Worm (Caenorhabditis elegans) whole organism, late embryonic: ENCODE results near the gene ugt-48.

ENCODE experiments used
- C08G9.2 ChIP-seq: sonication (generic microtip); optimal IDR thresholded peaks from 2 replicates; lab custom pipeline; 2016; ENCODE audit warnings: mild to moderate bottlenecking, missing genetic modification characterization, moderate library complexity, missing compliant biosample characterization
- K02D7.2 ChIP-seq: sonication (generic microtip); optimal IDR thresholded peaks from 2 replicates; lab custom pipeline; 2017; ENCODE audit warnings: mild to moderate bottlenecking, missing genetic modification characterization, missing compliant biosample characterization
- K09A11.1 ChIP-seq: sonication (generic microtip); optimal IDR thresholded peaks from 2 replicates; lab custom pipeline; 2017; ENCODE audit warnings: antibody characterized with exemption, mild to moderate bottlenecking, missing genetic modification characterization, missing compliant biosample characterization; ENCODE audit not compliant: insufficient read depth
- ahr-1 ChIP-seq: sonication (generic microtip); optimal IDR thresholded peaks from 2 replicates; lab custom pipeline; 2016; ENCODE audit warnings: missing genetic modification characterization, missing compliant biosample characterization
- ceh-18 ChIP-seq: sonication (generic microtip); optimal IDR thresholded peaks from 2 replicates; lab custom pipeline; 2016; ENCODE audit warnings: missing genetic modification characterization, missing compliant biosample characterization
- ceh-30 ChIP-seq: fragments of 150-350 bp; optimal IDR thresholded peaks from 2 replicates; lab custom pipeline; 2014; ENCODE audit warnings: missing biosample characterization, missing genetic modification characterization
- ceh-31 ChIP-seq: sonication (generic microtip); optimal IDR thresholded peaks from 2 replicates; lab custom pipeline; 2016; ENCODE audit warnings: missing genetic modification characterization, missing compliant biosample characterization
- ceh-34 ChIP-seq: sonication (generic microtip); optimal IDR thresholded peaks from 2 replicates; lab custom pipeline; 2016; ENCODE audit warnings: mild to moderate bottlenecking, missing genetic modification characterization, missing compliant biosample characterization
- ceh-45 ChIP-seq: fragments of 200-800 bp; sonication (Bioruptor generic); IDR thresholded peaks from 2 replicates; pipeline ENCODE4 v1.3.6; 2022; ENCODE audit warnings: missing genetic modification reagents, missing genetic modification characterization, missing compliant biosample characterization
- ceh-48 ChIP-seq: sonication (generic microtip); optimal IDR thresholded peaks from 2 replicates; lab custom pipeline; 2016; ENCODE audit warnings: missing genetic modification characterization, inconsistent platforms, missing compliant biosample characterization
- ceh-6 ChIP-seq: fragments of 200-800 bp; sonication (Bioruptor generic); optimal IDR thresholded peaks from 2 replicates; lab custom pipeline; 2018; ENCODE audit warnings: mild to moderate bottlenecking, missing genetic modification characterization, missing compliant biosample characterization
- ceh-9 ChIP-seq: sonication (generic microtip); optimal IDR thresholded peaks from 2 replicates; lab custom pipeline; 2016; ENCODE audit warnings: mild to moderate bottlenecking, missing genetic modification characterization, inconsistent platforms, missing compliant biosample characterization
- dve-1 ChIP-seq: sonication (generic microtip); optimal IDR thresholded peaks from 2 replicates; lab custom pipeline; 2017; ENCODE audit warnings: antibody characterized with exemption, mild to moderate bottlenecking, missing genetic modification characterization, missing compliant biosample characterization
- elt-2 ChIP-seq: sonication (generic microtip); optimal IDR thresholded peaks from 2 replicates; lab custom pipeline; 2016; ENCODE audit warnings: missing genetic modification reagents, missing genetic modification characterization, missing compliant biosample characterization
- elt-4 ChIP-seq: sonication (generic microtip); optimal IDR thresholded peaks from 2 replicates; lab custom pipeline; 2016; ENCODE audit warnings: missing genetic modification characterization, missing compliant biosample characterization
- ets-4 ChIP-seq: sonication (generic microtip); optimal IDR thresholded peaks from 2 replicates; lab custom pipeline; 2016; ENCODE audit warnings: missing genetic modification characterization, missing compliant biosample characterization
- fkh-6 ChIP-seq: sonication (generic microtip); optimal IDR thresholded peaks from 2 replicates; lab custom pipeline; 2016; ENCODE audit warnings: missing genetic modification characterization, missing compliant biosample characterization
- gmeb-2 ChIP-seq: sonication (generic microtip); optimal IDR thresholded peaks from 2 replicates; lab custom pipeline; 2016; ENCODE audit warnings: missing genetic modification characterization, inconsistent platforms, missing compliant biosample characterization
- hlh-15 ChIP-seq: sonication (generic microtip); optimal IDR thresholded peaks from 2 replicates; lab custom pipeline; 2016; ENCODE audit warnings: missing genetic modification characterization, missing compliant biosample characterization
- hlh-30 ChIP-seq: sonication (generic microtip); optimal IDR thresholded peaks from 2 replicates; lab custom pipeline; 2017; ENCODE audit warnings: antibody characterized with exemption, missing genetic modification characterization, missing compliant biosample characterization; ENCODE audit not compliant: insufficient read depth
- hlh-8 ChIP-seq: sonication (generic microtip); optimal IDR thresholded peaks from 2 replicates; lab custom pipeline; 2016; ENCODE audit warnings: missing genotype, missing genetic modification characterization, missing compliant biosample characterization
- lin-11 ChIP-seq: fragments of 200-800 bp; sonication (Bioruptor generic); optimal IDR thresholded peaks from 2 replicates; lab custom pipeline; 2018; ENCODE audit warnings: mild to moderate bottlenecking, missing genetic modification characterization, missing compliant biosample characterization
- mec-3 ChIP-seq: sonication (generic microtip); optimal IDR thresholded peaks from 2 replicates; lab custom pipeline; 2016; ENCODE audit warnings: borderline replicate concordance, missing genetic modification characterization, missing compliant biosample characterization
- nfya-1 ChIP-seq: sonication (generic microtip); optimal IDR thresholded peaks from 2 replicates; lab custom pipeline; 2017; ENCODE audit warnings: missing genetic modification characterization, mild to moderate bottlenecking, missing compliant biosample characterization, antibody characterized with exemption, moderate library complexity
- pax-1 ChIP-seq: fragments of 150-350 bp; optimal IDR thresholded peaks from 2 replicates; lab custom pipeline; 2014; ENCODE audit warnings: missing biosample characterization, missing genetic modification characterization
- ref-2 ChIP-seq: sonication (generic microtip); optimal IDR thresholded peaks from 2 replicates; lab custom pipeline; 2016; ENCODE audit warnings: missing genetic modification characterization, missing compliant biosample characterization
- syd-9 ChIP-seq: sonication (generic microtip); optimal IDR thresholded peaks from 2 replicates; lab custom pipeline; 2016; ENCODE audit warnings: mild to moderate bottlenecking, missing genetic modification characterization, moderate library complexity, missing compliant biosample characterization
- tbx-2 ChIP-seq: sonication (generic microtip); optimal IDR thresholded peaks from 2 replicates; lab custom pipeline; 2016; ENCODE audit warnings: missing genetic modification characterization, missing compliant biosample characterization
- tbx-7 ChIP-seq: sonication (generic microtip); optimal IDR thresholded peaks from 2 replicates; lab custom pipeline; 2016; ENCODE audit warnings: missing genotype, missing genetic modification characterization, missing compliant biosample characterization
- ttx-3 ChIP-seq: sonication (generic microtip); optimal IDR thresholded peaks from 2 replicates; lab custom pipeline; 2016; ENCODE audit warnings: missing genetic modification reagents, missing genetic modification characterization, missing compliant biosample characterization
- unc-42 ChIP-seq: sonication (generic microtip); optimal IDR thresholded peaks from 2 replicates; lab custom pipeline; 2016; ENCODE audit warnings: missing genotype, missing genetic modification characterization, missing compliant biosample characterization
- unc-86 ChIP-seq: sonication (generic microtip); optimal IDR thresholded peaks from 2 replicates; lab custom pipeline; 2016; ENCODE audit warnings: missing genetic modification characterization, missing compliant biosample characterization
- ztf-16 ChIP-seq: sonication (generic microtip); optimal IDR thresholded peaks from 2 replicates; lab custom pipeline; 2017; ENCODE audit warnings: missing genetic modification characterization, missing compliant biosample characterization

The ugt-48 gene

DNA sequence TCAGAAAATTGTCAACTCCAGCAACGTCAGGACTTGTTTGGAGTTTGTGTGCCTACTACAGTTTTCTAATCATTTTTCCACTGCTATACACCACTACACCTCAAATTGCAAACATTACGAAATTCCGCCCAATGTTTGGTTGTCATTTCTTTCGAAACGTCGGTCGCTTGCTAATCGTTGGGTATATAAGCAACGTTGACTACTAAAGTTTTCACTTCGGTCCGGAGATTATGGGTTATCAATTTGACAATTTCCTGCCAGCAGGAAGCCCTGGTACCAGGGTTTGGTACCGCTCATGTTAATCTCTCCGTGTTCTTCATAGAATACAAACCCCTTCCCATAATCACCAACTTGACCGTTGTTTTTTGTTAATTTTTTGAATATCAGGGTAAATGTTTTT, 28.1 kb upstream of the ugt-48 start:
- TF ChIP-seq hlh-30 (tag; lab: Kevin White, UChicago), result no peak
- no peak for TF ChIP-seq ceh-6 (GFP tag; lab: Kevin White, UChicago)
- peak; percentile 20 for TF ChIP-seq gmeb-2 (tag; lab: Kevin White, UChicago)
- TF ChIP-seq dve-1, result peak; percentile 77

ce11 chrV:5571691-5572090, 23.8 kb upstream of the ugt-48 start:
- TF ChIP-seq C08G9.2 (tag; lab: Kevin White, UChicago), result no peak
- peak; percentile 37 for TF ChIP-seq unc-42 (tag; lab: Kevin White, UChicago)
- no peak for TF ChIP-seq tbx-2

DNA sequence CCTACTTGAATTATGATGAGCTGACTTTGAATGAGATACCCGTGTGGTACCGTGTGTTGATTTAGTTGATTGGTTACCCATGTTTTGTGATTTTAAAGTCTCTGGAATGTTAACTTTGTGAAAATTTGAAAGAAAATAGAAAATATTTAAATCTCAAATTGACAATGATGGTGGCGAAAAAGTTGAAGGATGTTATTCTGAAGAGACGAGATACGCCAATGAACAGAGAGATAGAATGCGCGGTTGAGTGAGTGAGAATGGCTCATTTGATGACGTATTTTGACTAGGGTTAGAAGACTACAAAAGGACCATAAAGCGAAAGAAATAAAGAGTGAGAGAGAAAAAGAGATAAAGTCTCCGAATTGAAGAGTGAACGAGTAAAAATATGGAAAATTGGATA, 22.6 kb upstream of the ugt-48 start, which contains the start of gene glb-6:
glb-6 (minus strand) TSS at position 101 of the 400 bp plus-strand sequence.
- TF ChIP-seq mec-3 (tag; lab: Kevin White, UChicago), result no peak
- TF ChIP-seq ceh-34 (tag; lab: Kevin White, UChicago), result no peak
- no peak for TF ChIP-seq ets-4 (tag; lab: Kevin White, UChicago)
- no peak for TF ChIP-seq hlh-8 (tag; lab: Kevin White, UChicago)
- no peak for TF ChIP-seq ceh-9
- TF ChIP-seq fkh-6 (tag; lab: Kevin White, UChicago), result no peak
- TF ChIP-seq ttx-3, result no peak
- no peak for TF ChIP-seq pax-1 (tag; lab: Kevin White, UChicago)
- no peak for TF ChIP-seq hlh-15 (tag; lab: Kevin White, UChicago)
- TF ChIP-seq ref-2 (tag; lab: Kevin White, UChicago), result no peak
- TF ChIP-seq ceh-30, result no peak
- TF ChIP-seq ceh-48, result no peak

- TF ChIP-seq hlh-30 (tag; lab: Kevin White, UChicago) (no peak), lin-11 (tag; lab: Kevin White, UChicago) (no peak), nfya-1 (tag; lab: Kevin White, UChicago) (no peak), K02D7.2 (tag; lab: Kevin White, UChicago) (no peak)
Measured at ce11 chrV:5567119-5567518, 19.3 kb upstream of the ugt-48 start, which contains the start of gene C18C4.7. C18C4.7 (minus strand) TSS chrV:5567219.

DNA sequence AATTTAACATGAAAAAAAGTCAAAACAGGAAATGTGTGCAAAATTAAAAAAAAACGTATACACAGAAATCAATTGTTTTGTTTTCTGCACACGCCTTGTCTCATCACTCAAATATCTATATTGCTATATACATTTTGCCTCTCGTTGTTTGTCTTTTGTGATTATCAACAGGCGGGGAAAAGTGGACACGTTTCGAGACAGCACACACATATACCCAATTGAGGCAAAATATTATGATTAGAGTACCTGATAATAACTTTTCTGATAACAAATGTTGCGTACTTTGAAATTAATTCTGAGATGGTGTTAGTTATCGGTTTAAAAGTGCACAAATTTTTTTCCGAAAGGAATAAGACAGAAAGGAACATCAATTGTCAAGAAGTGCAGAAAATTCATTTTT, 12.0 kb upstream of the ugt-48 start:
- TF ChIP-seq elt-2 (tag; lab: Kevin White, UChicago), result peak; percentile 91
- no peak for TF ChIP-seq ceh-31
- TF ChIP-seq hlh-30 (tag; lab: Kevin White, UChicago), result no peak

- TF ChIP-seq gmeb-2 (tag; lab: Kevin White, UChicago), result no peak
- TF ChIP-seq ztf-16 (tag; lab: Kevin White, UChicago), result no peak
- TF ChIP-seq syd-9, result no peak
- no peak for TF ChIP-seq K09A11.1
- no peak for TF ChIP-seq unc-86
- no peak for TF ChIP-seq ahr-1 (tag; lab: Kevin White, UChicago)
- no peak for TF ChIP-seq ceh-45 (GFP tag; lab: Robert Waterston, UW)
- TF ChIP-seq elt-4 (tag; lab: Kevin White, UChicago), result no peak
- no peak for TF ChIP-seq mec-3 (tag; lab: Kevin White, UChicago)
- no peak for TF ChIP-seq pax-1 (tag; lab: Kevin White, UChicago)
- no peak for TF ChIP-seq tbx-7
- TF ChIP-seq C08G9.2 (tag; lab: Kevin White, UChicago), result no peak
- TF ChIP-seq ceh-18, result no peak
- no peak for TF ChIP-seq ceh-34 (tag; lab: Kevin White, UChicago)
Measured at ce11 chrV:5558590-5558989, 10.7 kb upstream of the ugt-48 start, which contains the start of gene glb-5. glb-5 (plus strand) TSS chrV:5558890.
